Fruit fly (Drosophila melanogaster): Measurements from ENCODE around the gene CG12099.

The CG12099 gene

dm6 chr3L:1533699-1534431 lies 24.4 kb downstream of the CG12099 start, which contains the start of gene Iml1 (continued):
- TF ChIP-seq CG12942 (GFP tag; optimal IDR thresholded peaks at IDR 0.05) (peak; percentile 31), CG16779 (GFP tag; IDR thresholded peaks at IDR 0.05) (no peak), Optix (GFP tag; IDR thresholded peaks at IDR 0.05) (no peak), esg (GFP tag; conservative IDR thresholded peaks at IDR 0.05) (0 out of 2 replicates have a peak, but pooled peaks have one; percentile 29), lbe (GFP tag; optimal IDR thresholded peaks at IDR 0.05) (no peak), CG30431 (GFP tag; optimal IDR thresholded peaks at IDR 0.05) (no peak), repo (GFP tag; optimal IDR thresholded peaks at IDR 0.05) (no peak), bowl (GFP tag; IDR thresholded peaks at IDR 0.05) (no peak), Dbx (GFP tag; IDR thresholded peaks at IDR 0.05) (no peak), fu2 (GFP tag; optimal IDR thresholded peaks at IDR 0.05) (no peak), lmd (GFP tag; IDR thresholded peaks at IDR 0.05) (peak; percentile 63; the same call in 1 of the 2 replicates), HmgD (GFP tag; optimal IDR thresholded peaks at IDR 0.05) (no peak), CG30403 (GFP tag; optimal IDR thresholded peaks at IDR 0.05) (no peak), Rfx (GFP tag; IDR thresholded peaks at IDR 0.05) (peak; percentile 80), ewg (GFP tag; optimal IDR thresholded peaks at IDR 0.05) (no peak), Ravus (GFP tag; IDR thresholded peaks at IDR 0.05) (no peak), p53 (GFP tag; optimal IDR thresholded peaks at IDR 0.05) (no peak), CG3065 (GFP tag; optimal IDR thresholded peaks at IDR 0.05) (no peak), twi (tag; optimal IDR thresholded peaks at IDR 0.05) (no peak), HHEX (GFP tag; optimal IDR thresholded peaks at IDR 0.05) (no peak), CG6175 (GFP tag; IDR thresholded peaks at IDR 0.05) (no peak), aop (GFP tag; IDR thresholded peaks at IDR 0.05) (no peak), hb (GFP tag; IDR thresholded peaks at IDR 0.05; ENCODE audit: partially characterized antibody) (no peak), trem (tag; optimal IDR thresholded peaks at IDR 0.05) (peak; percentile 34), cato (GFP tag; optimal IDR thresholded peaks at IDR 0.05; ENCODE audit: borderline replicate concordance) (no peak), ranshi (GFP tag; IDR thresholded peaks at IDR 0.05) (0 out of 2 replicates have a peak, but pooled peaks have one; percentile 15), wek (GFP tag; optimal IDR thresholded peaks at IDR 0.05) (no peak), CoRest (tag; optimal IDR thresholded peaks at IDR 0.05) (no peak), Abd-B (GFP tag; optimal IDR thresholded peaks at IDR 0.05) (peak; percentile 61), lab (GFP tag; optimal IDR thresholded peaks at IDR 0.05) (no peak), sisA (GFP tag; IDR thresholded peaks at IDR 0.05) (peak; percentile 56), ash1 (GFP tag; optimal IDR thresholded peaks at IDR 0.05) (no peak), corto (GFP tag; optimal IDR thresholded peaks at IDR 0.05) (no peak), disco-r (GFP tag; optimal IDR thresholded peaks at IDR 0.05) (no peak), sim (GFP tag; IDR thresholded peaks at IDR 0.05) (no peak), nau (GFP tag; optimal IDR thresholded peaks at IDR 0.05) (no peak), tgo (GFP tag; IDR thresholded peaks at IDR 0.05) (peak; percentile 47; the same call in 2 of the 3 replicates), org-1 (GFP tag; optimal IDR thresholded peaks at IDR 0.05) (no peak), Atf-2 (GFP tag; optimal IDR thresholded peaks at IDR 0.05) (no peak), NFAT (GFP tag; IDR thresholded peaks at IDR 0.05) (peak; percentile 54), HLH3B (GFP tag; IDR thresholded peaks at IDR 0.05) (no peak), CG6683 (GFP tag; optimal IDR thresholded peaks at IDR 0.05) (no peak), usp (GFP tag; optimal IDR thresholded peaks at IDR 0.05) (no peak), Ets65A (GFP tag) (peak; percentile 92), sens (GFP tag) (no peak), Hey (tag; optimal IDR thresholded peaks at IDR 0.05) (no peak), NK7.1 (GFP tag; optimal IDR thresholded peaks at IDR 0.05) (no peak), CG13123 (GFP tag; optimal IDR thresholded peaks at IDR 0.05) (no peak), CG10979 (tag; optimal IDR thresholded peaks at IDR 0.05) (peak; percentile 24), amos (GFP tag; IDR thresholded peaks at IDR 0.05; ENCODE audit: partially characterized antibody) (no peak), cwo (GFP tag; optimal IDR thresholded peaks at IDR 0.05) (peak; percentile 12)
